Fruit fly (Drosophila melanogaster) whole organism, embryonic: ENCODE measurements around the gene org-1.

Source experiments
- CG31365 ChIP-seq: fragments of 200-800 bp; sonication (Bioruptor generic); optimal IDR thresholded peaks from 2 replicates; lab custom pipeline; 2018; ENCODE audit warnings: missing biosample characterization, mild to moderate bottlenecking, missing genetic modification characterization
- fd96Cb ChIP-seq: fragments of 200-800 bp; sonication (Bioruptor generic); optimal IDR thresholded peaks from 2 replicates; lab custom pipeline; 2018; ENCODE audit warnings: missing biosample characterization, mild to moderate bottlenecking, missing genetic modification characterization, moderate library complexity
- kay ChIP-seq: fragments of 200-800 bp; sonication (Bioruptor generic); optimal IDR thresholded peaks from 2 replicates; lab custom pipeline; 2016; ENCODE audit warnings: missing biosample characterization, missing genetic modification characterization
- tgo ChIP-seq: fragments of 200-800 bp; sonication (Bioruptor generic); IDR thresholded peaks from 3 replicates; pipeline ENCODE4 v1.3.6; 2022; ENCODE audit warnings: missing biosample characterization, missing genetic modification characterization

DNA sequence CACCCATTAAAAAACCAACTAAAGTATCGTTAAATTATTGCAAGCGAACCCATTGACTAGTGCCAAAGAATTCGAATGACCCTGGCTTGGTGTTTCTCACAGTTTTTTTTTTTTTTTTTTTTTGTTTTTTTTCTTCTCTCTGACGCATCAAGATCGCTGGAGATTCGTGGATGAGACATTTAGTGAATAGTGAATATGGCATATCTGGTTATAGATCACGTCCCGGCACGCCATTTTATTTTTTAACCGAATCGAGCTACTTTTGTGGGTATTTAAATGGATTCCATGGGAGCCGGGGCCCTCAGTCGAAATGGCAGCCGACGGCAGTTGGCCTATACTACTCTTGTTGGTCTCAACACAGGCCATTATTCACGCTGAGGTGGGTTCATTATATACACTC, 21.9 kb upstream of the org-1 start, which contains the start of gene Cp7Fc:
- TF ChIP-seq kay (GFP tag; lab: Kevin White, UChicago): no peak
- TF ChIP-seq fd96Cb: no peak
- TF ChIP-seq CG31365: no peak
- TF ChIP-seq tgo (GFP tag; lab: Robert Waterston, UW): no peak
